Fruit fly (Drosophila melanogaster): ENCODE data around the gene Ir7f.

Gene Ir7f

DNA sequence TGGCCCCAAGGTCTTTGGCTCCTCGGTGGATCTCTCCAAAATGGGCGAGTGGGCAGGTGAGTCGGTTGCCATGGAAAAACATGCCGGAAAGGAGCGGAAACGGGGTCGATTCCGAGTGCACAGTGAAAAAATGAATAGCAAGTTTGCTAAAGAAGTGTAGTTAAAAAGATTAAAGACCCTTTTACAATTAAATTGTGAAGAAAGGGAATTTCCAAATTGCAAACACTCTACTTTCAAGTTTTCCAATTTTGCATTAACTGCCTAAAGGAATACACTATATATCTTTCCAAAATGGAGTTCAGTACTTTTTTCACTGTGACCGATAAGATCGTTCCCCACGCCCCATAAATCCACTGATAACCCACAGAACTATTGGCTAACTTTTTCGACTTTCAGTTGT lies 25.7 kb upstream of the Ir7f start:
- TF ChIP-seq svp (GFP tag) (no peak), fd59A (GFP tag; optimal IDR thresholded peaks at IDR 0.05) (no peak), Eip78C (GFP tag) (peak; percentile 23)

dm6 chrX:7909069-7909389 lies 25.2 kb upstream of the Ir7f start:
- TF ChIP-seq Sox14 (GFP tag; optimal IDR thresholded peaks at IDR 0.05) (no peak), vri (GFP tag; optimal IDR thresholded peaks at IDR 0.05) (peak; percentile 88)

DNA sequence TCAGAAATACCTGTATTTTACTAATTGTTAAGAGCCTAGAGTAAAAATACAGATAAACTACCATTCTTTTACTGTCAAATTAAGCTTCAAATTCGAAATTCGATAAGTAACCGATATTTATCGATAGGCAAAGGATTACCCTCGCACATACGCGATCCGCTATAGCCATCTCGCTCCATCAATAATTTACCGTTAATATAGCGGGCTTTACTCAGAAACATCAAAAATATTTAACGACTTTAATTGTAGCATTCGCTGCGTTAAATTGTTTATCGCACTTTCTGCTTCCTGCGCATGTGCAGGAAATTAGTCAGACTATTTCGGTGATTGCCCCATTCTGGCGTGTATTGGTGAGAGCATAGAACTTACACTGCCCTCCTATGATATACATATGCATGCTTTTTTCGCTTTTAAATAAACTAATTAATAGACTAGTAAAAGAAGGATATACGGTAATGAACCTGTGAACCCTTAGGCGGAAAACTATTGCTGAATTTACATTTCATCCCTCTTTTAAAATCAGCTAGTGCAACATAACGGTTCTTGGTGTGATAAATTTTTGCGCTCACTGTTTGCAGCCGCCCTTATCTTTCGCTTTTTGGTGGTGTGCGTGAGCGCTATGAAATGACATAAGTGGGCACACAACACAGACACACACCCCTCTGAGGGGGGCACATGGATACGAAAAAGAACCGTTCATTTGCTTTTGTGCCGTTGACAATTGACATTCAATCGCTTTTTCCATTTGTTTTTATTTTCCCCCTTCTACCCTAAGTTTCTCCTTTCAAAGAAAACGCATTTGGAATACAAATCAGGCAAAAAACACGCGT lies 24.6 kb upstream of the Ir7f start, which contains the start of the genes dpr14 and spidey:
dpr14 (minus strand) TSS at position 48 of the 830 bp plus-strand sequence.
spidey (plus strand) TSS at position 693 of the 830 bp plus-strand sequence.
- peak; percentile 46 for TF ChIP-seq Sox15 (GFP tag; optimal IDR thresholded peaks at IDR 0.05)
- peak; percentile 76 for TF ChIP-seq CG1621 (tag; optimal IDR thresholded peaks at IDR 0.05)
- TF ChIP-seq CG6276 (GFP tag; optimal IDR thresholded peaks at IDR 0.05): peak; percentile 81
- TF ChIP-seq Sox14 (GFP tag; optimal IDR thresholded peaks at IDR 0.05): peak; percentile 84
- TF ChIP-seq CG3919 (GFP tag; optimal IDR thresholded peaks at IDR 0.05): peak; percentile 78
- TF ChIP-seq Ets96B (tag; optimal IDR thresholded peaks at IDR 0.05): peak; percentile 79
- TF ChIP-seq CG10631 (GFP tag; optimal IDR thresholded peaks at IDR 0.05): peak; percentile 76
- peak; percentile 73 for TF ChIP-seq CG34406 (GFP tag; optimal IDR thresholded peaks at IDR 0.05)
- no peak for TF ChIP-seq Smox (GFP tag; optimal IDR thresholded peaks at IDR 0.05)
- TF ChIP-seq CG6854 (GFP tag; optimal IDR thresholded peaks at IDR 0.05): peak; percentile 63
- peak; percentile 83 for TF ChIP-seq topi (GFP tag; optimal IDR thresholded peaks at IDR 0.05)
- TF ChIP-seq CG11902 (GFP tag; optimal IDR thresholded peaks at IDR 0.05): peak; percentile 37
- peak; percentile 66 for TF ChIP-seq fkh (GFP tag; optimal IDR thresholded peaks at IDR 0.05)
- peak; percentile 53 for TF ChIP-seq CG8319 (GFP tag; optimal IDR thresholded peaks at IDR 0.05)
- peak; percentile 70 for TF ChIP-seq CG3032 (tag; optimal IDR thresholded peaks at IDR 0.05)
- peak; percentile 74 for TF ChIP-seq net (GFP tag; optimal IDR thresholded peaks at IDR 0.05)
- peak; percentile 75 for TF ChIP-seq acj6 (GFP tag; optimal IDR thresholded peaks at IDR 0.05)
- TF ChIP-seq dac (GFP tag; optimal IDR thresholded peaks at IDR 0.05): peak; percentile 76
- TF ChIP-seq eg (GFP tag; IDR thresholded peaks at IDR 0.05): peak; percentile 88
- peak; percentile 84 for TF ChIP-seq Eip75B (GFP tag; optimal IDR thresholded peaks at IDR 0.05)
- TF ChIP-seq cyc (GFP tag; optimal IDR thresholded peaks at IDR 0.05): peak; percentile 79
- peak; percentile 75 for TF ChIP-seq CG11294 (GFP tag; IDR thresholded peaks at IDR 0.05)
- TF ChIP-seq CG10669 (GFP tag; optimal IDR thresholded peaks at IDR 0.05): peak; percentile 75
- peak; percentile 65 for TF ChIP-seq spab (GFP tag; optimal IDR thresholded peaks at IDR 0.05)
- peak; percentile 76 for TF ChIP-seq CG11762 (GFP tag; optimal IDR thresholded peaks at IDR 0.05; ENCODE audit: insufficient read depth)
- TF ChIP-seq CG31627 (GFP tag; optimal IDR thresholded peaks at IDR 0.05): peak; percentile 84
- TF ChIP-seq vri (GFP tag; optimal IDR thresholded peaks at IDR 0.05): peak; percentile 99
- TF ChIP-seq Met (GFP tag; optimal IDR thresholded peaks at IDR 0.05): peak; percentile 88
- TF ChIP-seq Hr39 (GFP tag; optimal IDR thresholded peaks at IDR 0.05): peak; percentile 79
- TF ChIP-seq Eip93F (GFP tag; optimal IDR thresholded peaks at IDR 0.05): peak; percentile 17
- peak; percentile 21 for TF ChIP-seq fd85E (GFP tag; optimal IDR thresholded peaks at IDR 0.05)
- TF ChIP-seq CG16779 (tag; optimal IDR thresholded peaks at IDR 0.05): peak; percentile 54
- TF ChIP-seq CG32006 (GFP tag; optimal IDR thresholded peaks at IDR 0.05): peak; percentile 84
- TF ChIP-seq Ets21C (GFP tag; optimal IDR thresholded peaks at IDR 0.05): peak; percentile 70
- TF ChIP-seq CG6808 (GFP tag; optimal IDR thresholded peaks at IDR 0.05): peak; percentile 74
- peak; percentile 66 for TF ChIP-seq CG8632 (GFP tag; optimal IDR thresholded peaks at IDR 0.05)
- peak; percentile 75 for TF ChIP-seq dsx (GFP tag; optimal IDR thresholded peaks at IDR 0.05; ENCODE audit: poor library complexity, severe bottlenecking)
- no peak for TF ChIP-seq Hr38 (GFP tag; optimal IDR thresholded peaks at IDR 0.05)
- peak; percentile 85 for TF ChIP-seq CG15336 (GFP tag; IDR thresholded peaks at IDR 0.05)
- peak; percentile 82 for TF ChIP-seq lz (GFP tag; optimal IDR thresholded peaks at IDR 0.05)
- peak; percentile 77 for TF ChIP-seq esn (GFP tag; optimal IDR thresholded peaks at IDR 0.05)
- TF ChIP-seq svp (GFP tag): peak; percentile 90
- peak; percentile 60 for TF ChIP-seq CG9139 (GFP tag; optimal IDR thresholded peaks at IDR 0.05)
- TF ChIP-seq CG6792 (GFP tag; optimal IDR thresholded peaks at IDR 0.05): peak; percentile 70
- TF ChIP-seq Gug (GFP tag; IDR thresholded peaks at IDR 0.05): peak; percentile 81

Data from whole organism, prepupa.